Worm (Caenorhabditis elegans): ENCODE results near the gene C31B8.16.

ce11 chrV:2938497-2938896 is 8.6 kb downstream of the C31B8.16 start, which contains the start of gene srw-141:
- TF ChIP-seq pha-4 (tag; optimal IDR thresholded peaks at IDR 0.05) (no peak), fax-1 (tag; optimal IDR thresholded peaks at IDR 0.05) (no peak), ttx-3 (tag; optimal IDR thresholded peaks at IDR 0.05) (no peak), unc-3 (GFP tag; conservative IDR thresholded peaks at IDR 0.05) (no peak), unc-3 (tag; optimal IDR thresholded peaks at IDR 0.05) (no peak), sox-4 (tag; optimal IDR thresholded peaks at IDR 0.05) (no peak), ceh-2 (tag; optimal IDR thresholded peaks at IDR 0.05) (no peak), syd-9 (tag; optimal IDR thresholded peaks at IDR 0.05) (no peak), nhr-11 (tag; optimal IDR thresholded peaks at IDR 0.05) (no peak), fkh-10 (GFP tag; optimal IDR thresholded peaks at IDR 0.05) (no peak), eyg-1 (tag; optimal IDR thresholded peaks at IDR 0.05) (no peak), pha-2 (tag; optimal IDR thresholded peaks at IDR 0.05) (no peak), nhr-232 (tag; optimal IDR thresholded peaks at IDR 0.05) (no peak)
